Worm (Caenorhabditis elegans): ENCODE data around the gene duo-1.

Gene duo-1

ce11 chrV:11531100-11531499, 23.3 kb upstream of the duo-1 start (continued):
- TF ChIP-seq dmd-9 (GFP tag; IDR thresholded peaks at IDR 0.05): no peak
- TF ChIP-seq vab-7 (GFP tag; IDR thresholded peaks at IDR 0.05): no peak
- no peak for TF ChIP-seq lin-15B (tag; optimal IDR thresholded peaks at IDR 0.05)
- TF ChIP-seq mxl-2 (GFP tag; conservative IDR thresholded peaks at IDR 0.05): no peak
- TF ChIP-seq mes-2 (tag; optimal IDR thresholded peaks at IDR 0.05; ENCODE audit: poor library complexity, severe bottlenecking): peak; percentile 3
- TF ChIP-seq nhr-102 (tag; optimal IDR thresholded peaks at IDR 0.05): no peak

DNA sequence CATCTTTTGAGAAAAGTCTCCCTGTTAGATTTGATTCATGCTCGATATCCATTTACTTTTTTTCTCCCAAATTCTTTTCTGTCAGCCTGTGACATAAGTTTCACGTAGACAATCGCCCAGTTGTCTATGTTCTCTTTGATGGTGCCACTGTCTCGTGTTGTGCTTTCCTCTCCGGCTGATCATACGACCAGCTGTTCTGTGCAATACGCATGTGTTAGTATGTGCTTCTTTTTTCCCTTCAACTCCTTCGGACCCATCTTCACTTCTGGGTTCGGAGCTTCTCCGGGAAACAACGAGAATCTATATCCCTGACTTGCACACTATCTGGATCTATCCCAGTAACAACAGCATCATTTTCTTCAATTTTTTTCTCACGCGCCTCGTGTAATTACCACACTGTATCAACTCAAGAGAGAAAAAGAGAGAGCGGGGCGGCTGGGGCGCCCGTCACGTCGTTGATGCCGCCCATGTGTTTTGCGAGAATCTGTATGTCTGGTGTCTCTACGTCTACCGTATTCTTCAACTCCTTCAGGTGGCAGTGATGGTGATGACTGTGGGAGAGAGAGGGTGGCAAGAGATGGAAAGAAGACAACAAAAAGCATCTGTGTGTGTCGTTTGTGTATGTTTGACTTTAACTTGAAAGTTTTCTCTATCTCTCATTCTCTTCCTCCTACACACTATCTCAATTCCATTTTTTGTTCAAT, 22.4 kb upstream of the duo-1 start:
- peak; percentile 92 for TF ChIP-seq dve-1 (tag; optimal IDR thresholded peaks at IDR 0.05; ENCODE audit: insufficient read depth)
- no peak for TF ChIP-seq dmd-8 (GFP tag; IDR thresholded peaks at IDR 0.05)
- TF ChIP-seq snpc-4 (tag; optimal IDR thresholded peaks at IDR 0.05): no peak
- peak; percentile 40 for TF ChIP-seq nhr-77 (tag; optimal IDR thresholded peaks at IDR 0.05)
- TF ChIP-seq ztf-7 (tag; optimal IDR thresholded peaks at IDR 0.05): no peak
- no peak for TF ChIP-seq daf-8 (GFP tag; IDR thresholded peaks at IDR 0.05)
- 0 out of 2 replicates have a peak, but pooled peaks have one; percentile 40 for TF ChIP-seq T26A8.4 (GFP tag; IDR thresholded peaks at IDR 0.05)
- TF ChIP-seq ceh-28 (tag; optimal IDR thresholded peaks at IDR 0.05): no peak
- no peak for TF ChIP-seq ceh-32 (tag; optimal IDR thresholded peaks at IDR 0.05; ENCODE audit: poor library complexity)
- TF ChIP-seq vab-7 (GFP tag; IDR thresholded peaks at IDR 0.05): no peak
- peak; percentile 62 to 96 for TF ChIP-seq daf-16 (GFP tag; optimal IDR thresholded peaks at IDR 0.05)
- TF ChIP-seq daf-16 (tag; optimal IDR thresholded peaks at IDR 0.05): peak; percentile 91
- TF ChIP-seq rbr-2 (tag; optimal IDR thresholded peaks at IDR 0.05): peak; percentile 49
- TF ChIP-seq nhr-25 (tag; optimal IDR thresholded peaks at IDR 0.05; ENCODE audit: borderline replicate concordance, insufficient read depth): peak; percentile 80
- 0 out of 2 replicates have a peak, but pooled peaks have one; percentile 29 for TF ChIP-seq lin-29 (GFP tag; IDR thresholded peaks at IDR 0.05)
- TF ChIP-seq spr-1 (tag; optimal IDR thresholded peaks at IDR 0.05): peak; percentile 42
- TF ChIP-seq tra-1 (GFP tag; IDR thresholded peaks at IDR 0.05): peak; percentile 81
- 0 out of 2 replicates have a peak, but pooled peaks have one; percentile 45 for TF ChIP-seq php-3 (GFP tag; IDR thresholded peaks at IDR 0.05)
- no peak for TF ChIP-seq zag-1 (tag; optimal IDR thresholded peaks at IDR 0.05)
- no peak for TF ChIP-seq saeg-2 (GFP tag; IDR thresholded peaks at IDR 0.05)
- no peak for TF ChIP-seq ceh-44 (GFP tag; IDR thresholded peaks at IDR 0.05)
- TF ChIP-seq zip-11 (GFP tag; IDR thresholded peaks at IDR 0.05): no peak
- no peak for TF ChIP-seq D1046.2 (GFP tag; IDR thresholded peaks at IDR 0.05)
- peak; percentile 48 for TF ChIP-seq lin-38 (GFP tag; IDR thresholded peaks at IDR 0.05)
- TF ChIP-seq ctbp-1 (GFP tag; IDR thresholded peaks at IDR 0.05): peak; percentile 43; the same call in 1 of the 2 replicates
- TF ChIP-seq nhr-28 (tag; optimal IDR thresholded peaks at IDR 0.05): peak; percentile 94
- no peak for TF ChIP-seq daf-19 (GFP tag; conservative IDR thresholded peaks at IDR 0.05)
- no peak for TF ChIP-seq ces-1 (GFP tag; optimal IDR thresholded peaks at IDR 0.05)
- TF ChIP-seq nhr-237 (tag; optimal IDR thresholded peaks at IDR 0.05): no peak
- no peak for TF ChIP-seq aly-2 (tag; optimal IDR thresholded peaks at IDR 0.05)
- TF ChIP-seq mxl-3 (GFP tag; optimal IDR thresholded peaks at IDR 0.05): peak; percentile 98
- peak; percentile 59; the same call in 1 of the 2 replicates for TF ChIP-seq pha-4 (GFP tag; IDR thresholded peaks at IDR 0.05)
- TF ChIP-seq pha-4 (tag; optimal IDR thresholded peaks at IDR 0.05): peak; percentile 46
- TF ChIP-seq hlh-30 (tag; optimal IDR thresholded peaks at IDR 0.05; ENCODE audit: insufficient read depth): peak; percentile 89
- no peak for TF ChIP-seq skn-1 (tag; optimal IDR thresholded peaks at IDR 0.05)
- peak; percentile 99 for TF ChIP-seq hlh-11 (tag; optimal IDR thresholded peaks at IDR 0.05)
- TF ChIP-seq mep-1 (tag; optimal IDR thresholded peaks at IDR 0.05): peak; percentile 81
- TF ChIP-seq attf-4 (tag; optimal IDR thresholded peaks at IDR 0.05): no peak
- peak in 1 of 2 experiments; percentile 98 for TF ChIP-seq unc-62 (GFP tag; optimal IDR thresholded peaks at IDR 0.05 in 1 of 2)
- no peak for TF ChIP-seq unc-62 (tag; optimal IDR thresholded peaks at IDR 0.05)
- TF ChIP-seq egl-27 (tag; optimal IDR thresholded peaks at IDR 0.05): no peak
- TF ChIP-seq F37D6.2 (tag; optimal IDR thresholded peaks at IDR 0.05): no peak
- no peak for TF ChIP-seq snpc-1.2 (GFP tag; IDR thresholded peaks at IDR 0.05)
- peak in 1 of 2 experiments; percentile 71 for TF ChIP-seq hif-1 (tag; optimal IDR thresholded peaks at IDR 0.05)
